Fruit fly (Drosophila melanogaster): ENCODE results near the gene CtsK1.
A peak's percentile ranks its signal among the peaks of the same experiment; 100 is the strongest.

CtsK1 gene

dm6 chr3L:13964635-13965501 is 29.2 kb upstream of the CtsK1 start, which contains the start of the genes Meics, Nxf3 and ssp2 (continued):
- TF ChIP-seq Jarid2 (GFP tag; optimal IDR thresholded peaks at IDR 0.05) (peak; percentile 51), CG2129 (GFP tag; IDR thresholded peaks at IDR 0.05; ENCODE audit: partially characterized antibody) (peak; percentile 31; the same call in 1 of the 2 replicates), ci (GFP tag; IDR thresholded peaks at IDR 0.05) (0 out of 3 replicates have a peak, but pooled peaks have one; percentile 45), CG12744 (GFP tag; optimal IDR thresholded peaks at IDR 0.05) (no peak), CG16813 (GFP tag; IDR thresholded peaks at IDR 0.05; ENCODE audit: partially characterized antibody) (peak; percentile 78), grau (tag; optimal IDR thresholded peaks at IDR 0.05) (peak; percentile 13), dpn (GFP tag; optimal IDR thresholded peaks at IDR 0.05) (peak in 1 of 2 experiments; percentile 20), HLHmδ (GFP tag; optimal IDR thresholded peaks at IDR 0.05) (peak; percentile 27), Sin3A (optimal IDR thresholded peaks at IDR 0.05) (peak; percentile 13), CG31441 (GFP tag; IDR thresholded peaks at IDR 0.05) (peak; percentile 86; the same call in 1 of the 2 replicates), knrl (GFP tag; IDR thresholded peaks at IDR 0.05; ENCODE audit: partially characterized antibody) (peak; percentile 79), Hr78 (GFP tag; optimal IDR thresholded peaks at IDR 0.05) (peak in 1 of 2 experiments; percentile 46), sc (optimal IDR thresholded peaks at IDR 0.05) (no peak), sc (GFP tag; optimal IDR thresholded peaks at IDR 0.05) (peak; percentile 7), row (GFP tag; IDR thresholded peaks at IDR 0.05) (peak; percentile 81), HLH4C (GFP tag; IDR thresholded peaks at IDR 0.05; ENCODE audit: partially characterized antibody) (peak; percentile 47; the same call in 1 of the 3 replicates), nerfin-2 (GFP tag; IDR thresholded peaks at IDR 0.05; ENCODE audit: partially characterized antibody) (peak; percentile 54; the same call in 1 of the 2 replicates), CG2712 (tag; optimal IDR thresholded peaks at IDR 0.05) (peak; percentile 30), MESR4 (GFP tag; optimal IDR thresholded peaks at IDR 0.05) (peak; percentile 87), Dek (tag; optimal IDR thresholded peaks at IDR 0.05) (peak; percentile 26), CG12659 (GFP tag; optimal IDR thresholded peaks at IDR 0.05) (peak; percentile 46), Dll (GFP tag; IDR thresholded peaks at IDR 0.05; ENCODE audit: partially characterized antibody) (peak; percentile 64; the same call in 3 of the 4 replicates), CG9797 (GFP tag; optimal IDR thresholded peaks at IDR 0.05) (peak; percentile 71), CG17328 (GFP tag; IDR thresholded peaks at IDR 0.05) (peak; percentile 21; the same call in 1 of the 2 replicates), CG4617 (GFP tag; optimal IDR thresholded peaks at IDR 0.05; ENCODE audit: borderline replicate concordance) (peak; percentile 55), ERR (GFP tag; optimal IDR thresholded peaks at IDR 0.05) (peak; percentile 0), CG12391 (tag; optimal IDR thresholded peaks at IDR 0.05) (peak; percentile 58), CG10267 (tag; optimal IDR thresholded peaks at IDR 0.05) (peak; percentile 41), Ets65A (GFP tag) (peak; percentile 96), Dref (GFP tag; IDR thresholded peaks at IDR 0.05) (peak; percentile 65), Bgb (GFP tag; IDR thresholded peaks at IDR 0.05; ENCODE audit: partially characterized antibody) (peak; percentile 71), vnd (GFP tag; IDR thresholded peaks at IDR 0.05; ENCODE audit: partially characterized antibody) (peak; percentile 61), E2f2 (GFP tag; IDR thresholded peaks at IDR 0.05) (peak; percentile 35), lola (GFP tag; optimal IDR thresholded peaks at IDR 0.05) (peak in 1 of 3 experiments; percentile 63), Sry-δ (GFP tag; optimal IDR thresholded peaks at IDR 0.05) (peak; percentile 87), CG30020 (tag; optimal IDR thresholded peaks at IDR 0.05) (peak; percentile 51), CG18262 (tag; optimal IDR thresholded peaks at IDR 0.05) (peak; percentile 50), CG12155 (GFP tag; optimal IDR thresholded peaks at IDR 0.05) (peak; percentile 2), CG14667 (GFP tag; IDR thresholded peaks at IDR 0.05) (0 out of 2 replicates have a peak, but pooled peaks have one; percentile 11), NfI (GFP tag; optimal IDR thresholded peaks at IDR 0.05) (peak; percentile 5), CG1024 (GFP tag; IDR thresholded peaks at IDR 0.05) (no peak), CG8089 (GFP tag; optimal IDR thresholded peaks at IDR 0.05) (no peak), ranshi (GFP tag; IDR thresholded peaks at IDR 0.05) (peak; percentile 50; the same call in 1 of the 2 replicates), CG11456 (GFP tag; IDR thresholded peaks at IDR 0.05) (peak; percentile 64; the same call in 2 of the 3 replicates), Camta (GFP tag; optimal IDR thresholded peaks at IDR 0.05) (no peak), sqz (GFP tag; optimal IDR thresholded peaks at IDR 0.05) (no peak), chm (GFP tag; IDR thresholded peaks at IDR 0.05) (peak; percentile 63)

All from whole organism, embryonic.